Fruit fly (Drosophila melanogaster) whole organism: Measurements from ENCODE around the gene CG7246.

Source experiments
- CG8478 ChIP-seq: fragments of >200 bp; optimal IDR thresholded peaks from 2 replicates; lab custom pipeline; 2018; ENCODE audit warnings: inconsistent platforms
- Dll ChIP-seq: fragments of >200 bp; optimal IDR thresholded peaks from 2 replicates; lab custom pipeline; 2017
- EcR ChIP-seq, 2 experiments: fragments of >200 bp; optimal IDR thresholded peaks; 2 replicates each; lab custom pipeline; 2017; ENCODE audit warnings: missing biosample characterization in 2 of 2, missing genetic modification characterization in 2 of 2, missing genetic modification reagents in 2 of 2
- pan ChIP-seq: fragments of >200 bp; optimal IDR thresholded peaks from 2 replicates; lab custom pipeline; 2017
- psq ChIP-seq: fragments of >200 bp; optimal IDR thresholded peaks from 2 replicates; lab custom pipeline; 2017
- usp ChIP-seq: fragments of >200 bp; optimal IDR thresholded peaks from 2 replicates; lab custom pipeline; 2017; ENCODE audit warnings: missing biosample characterization, missing genetic modification characterization, mixed read lengths

The CG7246 gene

dm6 chrX:9110155-9110909, 29.5 kb upstream of the CG7246 start:
- TF ChIP-seq Dll (lab: Kevin White, UChicago): no peak
- TF ChIP-seq EcR (GFP tag; optimal IDR thresholded peaks at IDR 0.05; lab: Kevin White, UChicago): no peak
- TF ChIP-seq psq (lab: Kevin White, UChicago): no peak
- TF ChIP-seq CG8478 (lab: Kevin White, UChicago): no peak
- TF ChIP-seq usp: no peak
- TF ChIP-seq pan (lab: Kevin White, UChicago): no peak

DNA sequence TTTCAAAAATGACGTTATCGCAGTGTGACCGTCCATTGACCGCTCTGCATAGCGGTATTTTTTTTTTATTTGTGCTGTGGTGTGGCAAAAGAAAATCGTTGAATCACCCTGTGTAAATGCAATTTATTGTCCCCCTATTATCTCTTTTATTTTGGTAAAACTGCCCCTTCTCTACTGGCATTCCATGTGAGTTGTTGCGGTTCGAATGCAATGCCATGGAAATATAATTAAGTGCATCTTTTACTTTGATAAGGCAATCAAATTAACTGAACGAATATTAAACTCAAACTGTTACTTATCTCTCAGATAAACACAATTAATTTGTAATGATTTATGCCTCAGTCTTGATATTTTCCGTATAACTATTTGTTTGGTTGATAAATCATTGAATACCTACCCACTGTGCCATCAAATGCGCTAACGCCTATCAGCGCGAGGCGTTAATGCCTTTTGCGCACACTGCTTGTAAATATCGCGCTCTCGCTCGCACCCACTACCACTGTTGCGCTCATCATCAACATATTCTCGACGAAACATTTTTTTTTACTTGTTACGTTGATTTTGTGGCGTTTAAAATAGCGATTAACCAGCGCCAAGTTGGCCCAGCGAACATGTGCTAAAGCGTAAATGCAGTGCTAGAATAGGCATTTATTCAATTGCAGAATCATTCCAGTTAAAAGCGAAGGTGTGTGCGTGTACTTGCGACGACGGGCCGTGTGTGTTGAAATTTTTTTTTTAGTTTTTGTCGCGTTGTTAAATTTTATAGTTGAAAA, 28.4 kb upstream of the CG7246 start:
- TF ChIP-seq psq (lab: Kevin White, UChicago): no peak
- TF ChIP-seq pan (lab: Kevin White, UChicago): no peak

DNA sequence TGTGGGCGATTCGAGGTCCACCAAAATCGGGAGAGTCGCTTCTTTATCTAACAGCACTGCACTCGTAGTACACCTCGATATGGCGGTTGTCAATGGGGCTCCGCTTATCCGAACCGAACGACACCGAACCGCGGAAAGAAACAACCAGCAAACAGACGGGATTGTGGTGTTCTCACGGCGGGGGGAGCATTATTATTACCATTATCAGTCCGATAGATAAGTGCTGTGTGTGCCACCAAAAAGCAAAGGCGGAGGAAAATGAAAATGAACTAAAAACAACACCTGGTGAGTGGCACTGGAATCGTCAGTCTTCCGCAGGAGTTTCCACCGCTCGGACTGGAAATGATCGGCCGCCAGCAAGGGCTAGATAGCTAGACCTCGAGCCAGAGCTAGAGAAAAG, 27.5 kb upstream of the CG7246 start, which contains the start of gene AP-1gamma:
TSS of gene AP-1gamma (plus strand) at position 305 of the 400 bp plus-strand sequence.
- no peak for TF ChIP-seq Dll (lab: Kevin White, UChicago)
- TF ChIP-seq CG8478 (lab: Kevin White, UChicago): no peak
- no peak for TF ChIP-seq pan (lab: Kevin White, UChicago)

DNA sequence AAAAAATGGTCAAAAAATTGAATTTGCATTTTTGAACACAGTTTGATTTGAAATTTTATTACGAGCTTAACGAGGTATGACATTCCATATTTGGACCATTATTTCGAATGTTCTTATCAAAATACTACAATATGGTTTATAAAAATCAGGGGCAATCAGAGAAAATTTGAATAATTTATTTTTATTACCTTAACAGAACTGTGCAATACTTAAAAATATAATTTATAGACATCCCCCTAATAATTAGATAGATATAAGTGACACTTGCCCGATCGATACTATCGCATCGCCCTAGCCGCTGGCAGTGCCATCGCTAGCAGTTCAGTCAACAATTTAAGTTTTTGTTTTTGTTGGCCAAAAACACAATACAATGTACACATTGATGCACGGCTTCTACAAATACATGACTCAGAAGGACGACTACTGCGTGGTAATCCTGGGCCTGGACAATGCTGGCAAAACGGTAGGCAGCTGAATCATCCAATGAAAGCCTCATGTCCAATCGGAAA, 26.0 kb upstream of the CG7246 start, which contains the start of gene Arfrp1:
TSS of gene Arfrp1 (plus strand) at position 295 of the 509 bp plus-strand sequence.
- no peak for TF ChIP-seq usp
- TF ChIP-seq Dll (lab: Kevin White, UChicago): no peak
- TF ChIP-seq EcR (GFP tag; optimal IDR thresholded peaks at IDR 0.05; lab: Kevin White, UChicago): no peak
- TF ChIP-seq psq (lab: Kevin White, UChicago): no peak
- TF ChIP-seq CG8478 (lab: Kevin White, UChicago): no peak
- no peak for TF ChIP-seq pan (lab: Kevin White, UChicago)

dm6 chrX:9106212-9106774, 25.4 kb upstream of the CG7246 start, which contains the start of gene Bx42:
TSS of gene Bx42 (minus strand) at chrX:9106604.
- TF ChIP-seq CG8478 (lab: Kevin White, UChicago) (no peak), EcR (GFP tag; optimal IDR thresholded peaks at IDR 0.05; lab: Kevin White, UChicago) (no peak), Dll (lab: Kevin White, UChicago) (no peak), psq (lab: Kevin White, UChicago) (no peak), pan (lab: Kevin White, UChicago) (no peak), usp (no peak)

- TF ChIP-seq usp (no peak), psq (lab: Kevin White, UChicago) (no peak)
Measured at dm6 chrX:9103308-9104185, 22.7 kb upstream of the CG7246 start, which contains the start of gene CG7766. TSS of gene CG7766 (minus strand) at chrX:9103739.

DNA sequence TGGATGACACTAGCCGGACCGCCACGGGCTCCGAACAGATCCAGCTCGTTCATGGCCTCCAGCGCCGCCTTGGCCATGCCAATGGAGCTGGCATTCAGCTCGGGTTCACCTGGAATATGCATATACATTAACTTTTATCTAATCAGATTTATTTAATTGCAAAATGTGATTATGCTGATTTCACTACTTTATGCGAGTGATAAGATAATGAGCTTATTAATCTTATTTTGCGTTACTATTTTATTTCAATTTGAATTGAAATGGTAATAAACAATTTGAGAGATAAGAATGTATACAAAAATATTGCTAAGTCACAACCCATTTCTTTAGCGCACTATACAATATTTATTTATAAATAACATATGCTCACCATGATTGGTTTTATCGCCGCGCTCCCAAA, 21.3 kb upstream of the CG7246 start:
- TF ChIP-seq CG8478 (lab: Kevin White, UChicago): no peak
- no peak for TF ChIP-seq usp
- TF ChIP-seq EcR (GFP tag; optimal IDR thresholded peaks at IDR 0.05; lab: Kevin White, UChicago): no peak
- TF ChIP-seq psq (lab: Kevin White, UChicago): no peak
- no peak for TF ChIP-seq pan (lab: Kevin White, UChicago)
- TF ChIP-seq Dll (lab: Kevin White, UChicago): no peak

dm6 chrX:9093912-9094311, 13.1 kb upstream of the CG7246 start:
- TF ChIP-seq EcR (GFP tag; optimal IDR thresholded peaks at IDR 0.05; lab: Kevin White, UChicago): no peak
- TF ChIP-seq CG8478 (lab: Kevin White, UChicago): no peak
- no peak for TF ChIP-seq psq (lab: Kevin White, UChicago)
- TF ChIP-seq pan (lab: Kevin White, UChicago): no peak
- TF ChIP-seq Dll (lab: Kevin White, UChicago): no peak
- no peak for TF ChIP-seq usp

DNA sequence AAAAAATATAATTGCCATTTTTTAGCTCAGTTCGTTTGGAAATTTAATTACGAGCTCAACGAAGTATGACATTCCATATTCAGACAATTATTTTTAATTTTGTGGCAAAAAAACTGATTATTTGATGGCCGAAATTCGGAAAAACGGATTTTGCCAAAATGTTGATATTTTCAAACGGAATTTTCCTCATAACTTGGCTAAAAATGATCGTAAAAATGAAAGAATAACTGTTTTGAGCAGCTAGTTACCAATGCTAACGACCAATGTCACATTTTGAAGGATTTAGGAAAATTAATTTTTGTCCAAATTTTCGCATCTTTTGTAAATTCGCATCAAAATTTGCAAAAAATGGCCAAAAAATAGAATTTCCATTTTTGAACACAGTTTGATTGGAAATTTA, 12.2 kb upstream of the CG7246 start:
- no peak for TF ChIP-seq usp
- no peak for TF ChIP-seq pan (lab: Kevin White, UChicago)
- no peak for TF ChIP-seq Dll (lab: Kevin White, UChicago)
- no peak for TF ChIP-seq psq (lab: Kevin White, UChicago)
- TF ChIP-seq CG8478 (lab: Kevin White, UChicago): no peak
- no peak for TF ChIP-seq EcR (GFP tag; optimal IDR thresholded peaks at IDR 0.05; lab: Kevin White, UChicago)

DNA sequence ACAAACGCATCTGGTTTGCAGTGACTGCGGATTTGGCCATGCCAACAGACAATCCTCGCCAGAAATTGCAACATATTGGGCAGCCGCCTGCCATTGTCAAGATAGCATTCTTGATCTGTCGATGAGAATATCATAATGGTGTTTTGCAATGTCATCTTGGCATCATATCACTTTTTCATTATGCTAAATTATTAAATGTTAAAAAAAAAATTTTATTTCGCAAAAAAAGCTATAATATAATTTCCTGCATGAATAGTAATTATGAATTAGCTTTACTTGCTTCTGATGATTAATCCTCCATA, 9.2 kb upstream of the CG7246 start:
- no peak for TF ChIP-seq Dll (lab: Kevin White, UChicago)
